Fruit fly (Drosophila melanogaster) whole organism, embryonic: ENCODE measurements around the gene CG13385.

Experiments
- ATbp ChIP-seq: fragments of 200-800 bp; sonication (Bioruptor generic); optimal IDR thresholded peaks from 2 replicates; lab custom pipeline; 2017; ENCODE audit warnings: missing biosample characterization, mild to moderate bottlenecking, missing genetic modification characterization, missing genetic modification reagents
- Abd-B ChIP-seq: fragments of 200-800 bp; sonication (Bioruptor generic); optimal IDR thresholded peaks from 2 replicates; lab custom pipeline; 2018; ENCODE audit warnings: missing biosample characterization, mild to moderate bottlenecking, missing genetic modification characterization, moderate library complexity
- Asciz ChIP-seq: fragments of 200-800 bp; sonication (Bioruptor generic); optimal IDR thresholded peaks from 2 replicates; lab custom pipeline; 2017; ENCODE audit warnings: missing biosample characterization, mild to moderate bottlenecking, missing genetic modification characterization, missing genetic modification reagents
- CG11398 ChIP-seq: fragments of 200-800 bp; sonication (Bioruptor generic); optimal IDR thresholded peaks from 2 replicates; lab custom pipeline; 2016; ENCODE audit warnings: missing biosample characterization, missing genetic modification characterization
- CG11560 ChIP-seq: fragments of 200-800 bp; sonication (Bioruptor generic); IDR thresholded peaks from 3 replicates; pipeline ENCODE4 v1.3.6; 2022; ENCODE audit warnings: missing biosample characterization, missing genetic modification characterization
- CG12071 ChIP-seq: fragments of 200-800 bp; sonication (Bioruptor generic); optimal IDR thresholded peaks from 3 replicates; lab custom pipeline; 2018; ENCODE audit warnings: missing biosample characterization, mild to moderate bottlenecking, missing genetic modification characterization
- CG14667 ChIP-seq: fragments of 200-800 bp; sonication (Bioruptor generic); IDR thresholded peaks from 2 replicates; pipeline ENCODE4 v1.3.6; 2022; ENCODE audit warnings: missing biosample characterization, missing genetic modification characterization
- CG1529 ChIP-seq: fragments of 200-800 bp; sonication (Bioruptor generic); optimal IDR thresholded peaks from 3 replicates; lab custom pipeline; 2018; ENCODE audit warnings: missing biosample characterization, missing genetic modification characterization
- CG1603 ChIP-seq: fragments of 200-800 bp; sonication (Bioruptor generic); optimal IDR thresholded peaks from 2 replicates; lab custom pipeline; 2019; ENCODE audit warnings: missing biosample characterization, mild to moderate bottlenecking, missing genetic modification characterization, moderate library complexity
- CG16863 ChIP-seq: fragments of 200-800 bp; sonication (Bioruptor generic); optimal IDR thresholded peaks from 3 replicates; lab custom pipeline; 2016; ENCODE audit warnings: missing biosample characterization, missing genetic modification characterization
- CG17612 ChIP-seq: fragments of 200-800 bp; sonication (Bioruptor generic); IDR thresholded peaks from 2 replicates; pipeline ENCODE4 v1.3.6; 2022; ENCODE audit warnings: missing biosample characterization, missing genetic modification characterization
- CG18599 ChIP-seq: fragments of 200-800 bp; sonication (Bioruptor generic); optimal IDR thresholded peaks from 3 replicates; lab custom pipeline; 2017; ENCODE audit warnings: missing biosample characterization, missing genetic modification characterization, mild to moderate bottlenecking, moderate library complexity, missing genetic modification reagents
- CG18764 ChIP-seq: fragments of 200-800 bp; sonication (Bioruptor generic); optimal IDR thresholded peaks from 3 replicates; lab custom pipeline; 2016; ENCODE audit warnings: missing biosample characterization, missing genetic modification characterization
- CG31365 ChIP-seq: fragments of 200-800 bp; sonication (Bioruptor generic); optimal IDR thresholded peaks from 2 replicates; lab custom pipeline; 2018; ENCODE audit warnings: missing biosample characterization, mild to moderate bottlenecking, missing genetic modification characterization
- CG42726 ChIP-seq: fragments of 200-800 bp; sonication (Bioruptor generic); IDR thresholded peaks from 2 replicates; pipeline ENCODE4 v1.3.6; 2022; ENCODE audit warnings: missing biosample characterization, missing genetic modification characterization; ENCODE audit not compliant: partially characterized antibody
- CG4282 ChIP-seq: fragments of 200-800 bp; sonication (Bioruptor generic); optimal IDR thresholded peaks from 2 replicates; lab custom pipeline; 2016; ENCODE audit warnings: missing biosample characterization, missing genetic modification characterization
- CG7556 ChIP-seq: fragments of 200-800 bp; sonication (Bioruptor generic); optimal IDR thresholded peaks from 2 replicates; lab custom pipeline; 2017; ENCODE audit warnings: missing biosample characterization, mild to moderate bottlenecking, missing genetic modification characterization
- CG7839 ChIP-seq: fragments of 200-800 bp; sonication (Bioruptor generic); optimal IDR thresholded peaks from 3 replicates; lab custom pipeline; 2018; ENCODE audit warnings: missing biosample characterization, mild to moderate bottlenecking, missing genetic modification characterization, moderate library complexity
- CoRest ChIP-seq: fragments of 200-800 bp; sonication (Bioruptor generic); optimal IDR thresholded peaks from 3 replicates; lab custom pipeline; 2018; ENCODE audit warnings: missing biosample characterization, mild to moderate bottlenecking, missing genetic modification characterization, moderate library complexity
- Doc3 ChIP-seq: fragments of 200-800 bp; sonication (Bioruptor generic); IDR thresholded peaks from 3 replicates; pipeline ENCODE4 v1.3.6; 2022; ENCODE audit warnings: missing biosample characterization, missing genetic modification characterization; ENCODE audit not compliant: partially characterized antibody
- GATAe ChIP-seq: fragments of 200-800 bp; sonication (Bioruptor generic); conservative IDR thresholded peaks from 2 replicates; pipeline ENCODE4 v1.3.6; 2022; ENCODE audit warnings: missing biosample characterization, missing genetic modification characterization
- H2.0 ChIP-seq: fragments of 200-800 bp; sonication (Bioruptor generic); IDR thresholded peaks from 2 replicates; pipeline ENCODE4 v1.3.6; 2022; ENCODE audit warnings: missing biosample characterization, missing genetic modification characterization
- HLH3B ChIP-seq: fragments of 200-800 bp; sonication (Bioruptor generic); IDR thresholded peaks from 2 replicates; pipeline ENCODE4 v1.3.6; 2022; ENCODE audit warnings: missing biosample characterization, missing genetic modification characterization
- HLHmδ ChIP-seq: fragments of 200-800 bp; sonication (Bioruptor generic); optimal IDR thresholded peaks from 2 replicates; lab custom pipeline; 2018; ENCODE audit warnings: missing biosample characterization, mild to moderate bottlenecking, missing genetic modification characterization, moderate library complexity
- Jarid2 ChIP-seq: fragments of 200-800 bp; sonication (Bioruptor generic); optimal IDR thresholded peaks from 3 replicates; lab custom pipeline; 2017; ENCODE audit warnings: mild to moderate bottlenecking, missing biosample characterization, missing genetic modification reagents, missing genetic modification characterization
- Lpt ChIP-seq: fragments of >200 bp; optimal IDR thresholded peaks from 2 replicates; lab custom pipeline; 2018; ENCODE audit warnings: missing biosample characterization, missing genetic modification characterization
- Mes4 ChIP-seq: fragments of 200-800 bp; sonication (Bioruptor generic); optimal IDR thresholded peaks from 2 replicates; lab custom pipeline; 2016; ENCODE audit warnings: missing biosample characterization, missing genetic modification characterization
- Nf-YA ChIP-seq: fragments of 200-800 bp; sonication (Bioruptor generic); IDR thresholded peaks from 2 replicates; pipeline ENCODE4 v1.3.6; 2022; ENCODE audit warnings: missing biosample characterization, missing genetic modification characterization
- Sin3A ChIP-seq: fragments of >200 bp; optimal IDR thresholded peaks from 2 replicates; lab custom pipeline; 2018
- Sox100B ChIP-seq: fragments of 200-800 bp; sonication (Bioruptor generic); optimal IDR thresholded peaks from 3 replicates; lab custom pipeline; 2018; ENCODE audit warnings: missing biosample characterization, mild to moderate bottlenecking, missing genetic modification characterization
- bowl ChIP-seq: fragments of 200-800 bp; sonication (Bioruptor generic); IDR thresholded peaks from 2 replicates; pipeline ENCODE4 v1.3.6; 2022; ENCODE audit warnings: missing biosample characterization, missing genetic modification characterization
- disco-r ChIP-seq: fragments of 200-800 bp; sonication (Bioruptor generic); optimal IDR thresholded peaks from 2 replicates; lab custom pipeline; 2016; ENCODE audit warnings: missing biosample characterization, missing genetic modification characterization
- dysf ChIP-seq: fragments of 200-800 bp; sonication (Bioruptor generic); IDR thresholded peaks from 3 replicates; pipeline ENCODE4 v1.3.6; 2022; ENCODE audit warnings: missing biosample characterization, missing genetic modification characterization
- ems ChIP-seq: fragments of 200-800 bp; sonication (Bioruptor generic); optimal IDR thresholded peaks from 3 replicates; lab custom pipeline; 2016; ENCODE audit warnings: missing biosample characterization, missing genetic modification characterization
- her ChIP-seq: fragments of 200-800 bp; sonication (Bioruptor generic); optimal IDR thresholded peaks from 2 replicates; lab custom pipeline; 2016; ENCODE audit warnings: missing biosample characterization, missing genetic modification characterization
- jing ChIP-seq: fragments of 200-800 bp; sonication (Bioruptor generic); optimal IDR thresholded peaks from 2 replicates; lab custom pipeline; 2018; ENCODE audit warnings: missing biosample characterization, mild to moderate bottlenecking, missing genetic modification characterization
- nerfin-1 ChIP-seq: fragments of 200-800 bp; sonication (Bioruptor generic); optimal IDR thresholded peaks from 3 replicates; lab custom pipeline; 2019; ENCODE audit warnings: missing biosample characterization, mild to moderate bottlenecking, missing genetic modification characterization, moderate library complexity
- pb ChIP-seq: fragments of 200-800 bp; sonication (Bioruptor generic); optimal IDR thresholded peaks from 3 replicates; lab custom pipeline; 2016; ENCODE audit warnings: missing biosample characterization, missing genetic modification characterization
- peb ChIP-seq: fragments of 200-800 bp; sonication (Bioruptor generic); IDR thresholded peaks from 2 replicates; pipeline ENCODE4 v1.3.6; 2022; ENCODE audit warnings: missing biosample characterization, missing genetic modification characterization
- pros ChIP-seq: fragments of 200-800 bp; sonication (Bioruptor generic); optimal IDR thresholded peaks from 3 replicates; lab custom pipeline; 2019; ENCODE audit warnings: missing biosample characterization, mild to moderate bottlenecking, missing genetic modification characterization, moderate library complexity
- salm ChIP-seq: fragments of 200-800 bp; sonication (Bioruptor generic); optimal IDR thresholded peaks from 2 replicates; lab custom pipeline; 2018; ENCODE audit warnings: missing biosample characterization, mild to moderate bottlenecking, missing genetic modification characterization
- scrt ChIP-seq: fragments of 200-800 bp; sonication (Bioruptor generic); optimal IDR thresholded peaks from 2 replicates; lab custom pipeline; 2018; ENCODE audit warnings: missing biosample characterization, mild to moderate bottlenecking, missing genetic modification characterization, moderate library complexity
- sens ChIP-seq: fragments of 200-800 bp; sonication (Bioruptor generic); peaks from one replicate; lab custom pipeline; 2016; ENCODE audit warnings: missing biosample characterization, missing genetic modification characterization
- sna ChIP-seq: fragments of 200-800 bp; sonication (Bioruptor generic); IDR thresholded peaks from 2 replicates; pipeline ENCODE4 v1.3.6; 2022; ENCODE audit warnings: missing biosample characterization, missing genetic modification characterization; ENCODE audit not compliant: partially characterized antibody
- tgo ChIP-seq: fragments of 200-800 bp; sonication (Bioruptor generic); IDR thresholded peaks from 3 replicates; pipeline ENCODE4 v1.3.6; 2022; ENCODE audit warnings: missing biosample characterization, missing genetic modification characterization
- tna ChIP-seq: fragments of 200-800 bp; sonication (Bioruptor generic); IDR thresholded peaks from 2 replicates; pipeline ENCODE4 v1.3.6; 2022; ENCODE audit warnings: missing biosample characterization, missing genetic modification characterization; ENCODE audit not compliant: partially characterized antibody
- trh ChIP-seq: fragments of 200-800 bp; sonication (Bioruptor generic); optimal IDR thresholded peaks from 2 replicates; lab custom pipeline; 2016; ENCODE audit warnings: missing biosample characterization, missing genetic modification characterization
- vnd ChIP-seq: fragments of 200-800 bp; sonication (Bioruptor generic); IDR thresholded peaks from 3 replicates; pipeline ENCODE4 v1.3.6; 2022; ENCODE audit warnings: missing biosample characterization, missing genetic modification characterization; ENCODE audit not compliant: partially characterized antibody
- wdn ChIP-seq: fragments of 200-800 bp; sonication (Bioruptor generic); IDR thresholded peaks from 2 replicates; pipeline ENCODE4 v1.3.6; 2022; ENCODE audit warnings: missing biosample characterization, missing genetic modification characterization

Gene CG13385

DNA sequence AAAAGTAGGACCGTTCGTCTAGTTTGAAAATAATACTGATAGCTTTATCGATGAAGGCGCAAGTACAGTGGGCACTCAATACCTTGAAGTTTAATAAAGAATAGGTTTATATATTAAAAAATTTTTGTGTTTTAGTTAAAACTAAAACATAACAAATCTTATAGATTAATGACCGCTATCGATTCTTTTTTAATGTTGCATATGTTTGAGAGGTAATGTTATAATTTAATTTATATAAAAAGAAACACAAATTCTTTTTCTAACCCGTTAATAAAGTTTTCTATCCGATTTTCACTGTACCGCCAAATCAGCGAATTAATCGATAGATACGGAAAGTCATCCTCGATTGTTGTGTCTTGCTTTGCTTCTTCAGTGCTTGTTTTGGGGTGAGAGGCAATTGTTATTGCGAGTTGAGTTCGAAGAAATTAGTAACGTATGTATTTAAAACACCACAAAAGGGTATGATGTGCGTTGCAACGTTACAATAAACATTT is 12.3 kb upstream of the CG13385 start, which contains the start of the genes Dad1 and CG13384 (continued):
- peak; percentile 96 for TF ChIP-seq CG18599 (GFP tag; lab: Kevin White, UChicago)
- TF ChIP-seq pb: no peak
- TF ChIP-seq Nf-YA (GFP tag; lab: Robert Waterston, UW): peak; percentile 47; the same call in 1 of the 2 replicates
- no peak for TF ChIP-seq disco-r
- TF ChIP-seq jing (GFP tag; lab: Kevin White, UChicago): no peak
- TF ChIP-seq CoRest (tag; lab: Kevin White, UChicago): peak; percentile 98
- peak; percentile 48 for TF ChIP-seq ems (GFP tag; lab: Kevin White, UChicago)
- peak; percentile 82 for TF ChIP-seq CG17612 (GFP tag; lab: Robert Waterston, UW)
- TF ChIP-seq salm (tag; lab: Kevin White, UChicago): peak; percentile 87
- TF ChIP-seq sna (GFP tag; lab: Robert Waterston, UW): no peak
- peak; percentile 96 for TF ChIP-seq dysf
- peak; percentile 81 for TF ChIP-seq CG1529 (GFP tag; lab: Kevin White, UChicago)
- TF ChIP-seq bowl (GFP tag; lab: Robert Waterston, UW): peak; percentile 48; the same call in 1 of the 2 replicates
- peak; percentile 96 for TF ChIP-seq CG7839 (tag; lab: Kevin White, UChicago)

DNA sequence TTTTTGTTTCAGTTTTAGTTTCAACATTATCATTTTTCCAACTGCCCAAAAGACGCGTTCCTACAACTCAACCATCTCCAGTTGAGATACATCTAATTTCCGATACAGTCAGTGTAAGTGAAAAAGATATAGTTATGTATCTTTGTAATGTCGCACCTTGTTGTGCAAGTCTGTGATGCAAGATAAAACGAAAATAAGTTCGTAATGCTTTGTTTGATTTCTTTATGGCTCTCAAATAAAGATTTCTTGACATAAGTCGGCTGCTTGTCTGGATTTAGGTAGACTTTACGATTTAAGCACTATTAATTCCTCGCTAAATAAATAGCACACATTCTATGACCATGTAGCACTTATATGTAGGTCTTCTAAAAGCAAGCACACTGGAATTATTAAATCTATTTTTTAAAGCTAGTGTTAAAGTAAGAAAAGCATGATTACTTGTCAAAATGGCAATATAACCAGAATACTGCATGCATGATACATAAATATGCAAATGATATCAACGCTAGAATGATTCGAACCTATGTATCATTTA is 11.4 kb upstream of the CG13385 start:
- TF ChIP-seq Mes4 (no peak), CG31365 (no peak), H2.0 (GFP tag; lab: Robert Waterston, UW) (no peak), pros (no peak), tna (no peak), CG18764 (GFP tag; lab: Kevin White, UChicago) (no peak), ATbp (GFP tag; lab: Kevin White, UChicago) (peak; percentile 35), Jarid2 (no peak), Sox100B (no peak), vnd (GFP tag; lab: Robert Waterston, UW) (no peak), scrt (GFP tag; lab: Kevin White, UChicago) (no peak), CG11560 (tag; lab: Robert Waterston, UW) (no peak), Asciz (GFP tag; lab: Kevin White, UChicago) (peak; percentile 38), tgo (GFP tag; lab: Robert Waterston, UW) (no peak), CG42726 (GFP tag; lab: Robert Waterston, UW) (no peak), Lpt (GFP tag; lab: Kevin White, UChicago) (no peak), dysf (no peak), CG1603 (tag; lab: Kevin White, UChicago) (peak; percentile 5), HLH3B (GFP tag; lab: Robert Waterston, UW) (no peak), HLHmδ (GFP tag; lab: Kevin White, UChicago) (no peak), Doc3 (no peak), CG7556 (GFP tag; lab: Kevin White, UChicago) (no peak), Abd-B (GFP tag; lab: Kevin White, UChicago) (no peak), CG4282 (no peak), CG14667 (GFP tag; lab: Robert Waterston, UW) (no peak), CG18599 (GFP tag; lab: Kevin White, UChicago) (no peak), peb (no peak), Sin3A (no peak), wdn (no peak), GATAe (GFP tag; lab: Robert Waterston, UW) (no peak), nerfin-1 (no peak), sens (GFP tag; lab: Kevin White, UChicago) (peak; percentile 81), CG16863 (GFP tag; lab: Kevin White, UChicago) (no peak), CG12071 (GFP tag; lab: Kevin White, UChicago) (peak; percentile 19), CG11398 (no peak), trh (GFP tag; lab: Kevin White, UChicago) (no peak), her (GFP tag; lab: Kevin White, UChicago) (no peak)
